Fruit fly (Drosophila melanogaster) whole organism, wandering third instar larva: ENCODE measurements around the gene Polr2D.

Experiments
- HLH106 ChIP-seq: fragments of 200-800 bp; optimal IDR thresholded peaks from 3 replicates; lab custom pipeline; 2019; ENCODE audit warnings: missing biosample characterization, mild to moderate bottlenecking, missing genetic modification characterization, moderate library complexity
- Jra ChIP-seq: sonication (Bioruptor generic); optimal IDR thresholded peaks from 2 replicates; lab custom pipeline; 2016; ENCODE audit warnings: missing biosample characterization, missing genetic modification characterization
- Myc ChIP-seq: fragments of >200 bp; optimal IDR thresholded peaks from 2 replicates; lab custom pipeline; 2017
- foxo ChIP-seq, 2 experiments: fragments of 200-800 bp; sonication (Bioruptor generic); optimal IDR thresholded peaks; 2 replicates in 1 of 2; 3 replicates in 1 of 2; lab custom pipeline; 2016 to 2017; ENCODE audit warnings: missing biosample characterization in 2 of 2, missing genetic modification characterization in 2 of 2
- sv ChIP-seq: fragments of 200-800 bp; sonication (Bioruptor generic); optimal IDR thresholded peaks from 3 replicates; lab custom pipeline; 2016; ENCODE audit warnings: missing biosample characterization, missing genetic modification characterization
- usp ChIP-seq: fragments of >200 bp; optimal IDR thresholded peaks from 2 replicates; lab custom pipeline; 2017; ENCODE audit warnings: missing biosample characterization, missing genetic modification characterization

DNA sequence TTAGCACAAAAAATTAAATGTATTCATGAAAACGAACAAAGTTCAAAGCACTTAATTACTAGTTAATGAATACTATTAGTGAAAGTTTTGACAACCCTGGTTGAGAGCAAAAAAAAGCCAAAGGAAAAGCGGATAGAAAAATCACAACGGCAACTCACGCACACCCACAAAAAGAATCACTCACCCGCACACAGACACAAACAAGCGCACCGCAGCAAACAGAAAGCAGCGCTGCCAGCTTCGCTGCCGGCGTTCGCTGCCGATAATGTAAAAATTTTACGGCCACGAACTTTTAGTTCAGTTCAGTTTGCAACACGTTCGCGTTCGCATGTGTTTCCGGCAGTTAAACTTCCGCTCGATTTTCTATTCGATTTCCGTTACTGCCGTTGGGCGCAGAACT, 12.2 kb upstream of the Polr2D start, which contains the start of gene CG18599:
- no peak for TF ChIP-seq Myc (lab: Kevin White, UChicago)
- TF ChIP-seq sv (GFP tag; lab: Kevin White, UChicago) = no peak
- no peak for TF ChIP-seq foxo (GFP tag; optimal IDR thresholded peaks at IDR 0.05; lab: Kevin White, UChicago)
- TF ChIP-seq usp (GFP tag; lab: Kevin White, UChicago) = no peak
- no peak for TF ChIP-seq HLH106
- TF ChIP-seq Jra (GFP tag; lab: Kevin White, UChicago) = no peak
